Fruit fly (Drosophila melanogaster) whole organism, prepupa: ENCODE data around the gene CG42514.

Experiments used
- CG8319 ChIP-seq: fragments of 200-800 bp; sonication (Bioruptor generic); optimal IDR thresholded peaks from 3 replicates; lab custom pipeline; 2016; ENCODE audit warnings: missing biosample characterization, missing genetic modification characterization
- Gug ChIP-seq: fragments of 200-800 bp; sonication (Bioruptor generic); IDR thresholded peaks from 2 replicates; pipeline ENCODE4 v1.3.6; 2022; ENCODE audit warnings: missing biosample characterization, missing genetic modification characterization
- Lpt ChIP-seq: fragments of 200-800 bp; sonication (Bioruptor generic); optimal IDR thresholded peaks from 3 replicates; lab custom pipeline; 2016; ENCODE audit warnings: missing biosample characterization, missing genetic modification characterization
- Sox15 ChIP-seq: fragments of 200-800 bp; sonication (Bioruptor generic); optimal IDR thresholded peaks from 3 replicates; lab custom pipeline; 2016; ENCODE audit warnings: missing biosample characterization, missing genetic modification characterization

DNA sequence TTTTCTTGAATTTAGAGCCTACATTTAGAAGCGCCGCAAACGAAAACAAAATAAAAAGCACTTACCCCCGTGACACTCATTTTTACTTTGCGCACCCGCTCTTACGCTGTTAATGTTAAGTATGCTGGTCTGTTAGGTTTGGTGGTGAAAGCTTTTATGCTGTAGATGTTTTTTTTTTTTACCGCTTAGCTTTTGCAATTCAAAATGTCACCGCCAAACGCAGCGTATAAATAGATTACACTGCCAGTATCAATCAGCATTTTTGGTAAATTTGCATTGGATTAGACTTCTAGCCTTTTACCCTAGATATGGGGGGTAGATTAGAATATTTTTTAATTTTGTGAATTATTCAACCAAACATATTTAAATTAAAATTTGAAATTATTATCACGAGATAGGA lies 801 bp downstream of the CG42514 start:
- TF ChIP-seq Gug (GFP tag; lab: Robert Waterston, UW) (no peak), Lpt (GFP tag; lab: Kevin White, UChicago) (no peak), CG8319 (GFP tag; lab: Kevin White, UChicago) (no peak), Sox15 (GFP tag; lab: Kevin White, UChicago) (no peak)
